Worm (Caenorhabditis elegans) whole organism, midembryonic: ENCODE data around the gene cpar-1.

Experiments
- T22C8.4 ChIP-seq: fragments of 200-800 bp; sonication (Bioruptor generic); IDR thresholded peaks from 2 replicates; pipeline ENCODE4 v1.3.6; 2022; ENCODE audit warnings: missing genetic modification characterization, missing compliant biosample characterization
- cog-1 ChIP-seq: sonication (generic microtip); optimal IDR thresholded peaks from 2 replicates; lab custom pipeline; 2016; ENCODE audit warnings: missing genetic modification characterization, missing compliant biosample characterization
- flt-1 ChIP-seq: fragments of 200-800 bp; sonication (Bioruptor generic); IDR thresholded peaks from 2 replicates; pipeline ENCODE4 v1.3.6; 2022; ENCODE audit warnings: missing genetic modification characterization, missing compliant biosample characterization
- klf-2 ChIP-seq: fragments of 200-800 bp; sonication (Bioruptor generic); conservative IDR thresholded peaks from 2 replicates; pipeline ENCODE4 v1.3.6; 2022; ENCODE audit warnings: missing genetic modification reagents, missing genetic modification characterization, missing compliant biosample characterization
- med-1 ChIP-seq: sonication (generic microtip); optimal IDR thresholded peaks from 2 replicates; lab custom pipeline; 2017; ENCODE audit warnings: missing genetic modification characterization, mild to moderate bottlenecking, missing compliant biosample characterization, antibody characterized with exemption, missing genetic modification reagents; ENCODE audit not compliant: insufficient read depth
- ref-1 ChIP-seq: fragments of 200-800 bp; sonication (Bioruptor generic); conservative IDR thresholded peaks from 2 replicates; pipeline ENCODE4 v1.3.6; 2022; ENCODE audit warnings: missing genetic modification reagents, missing genetic modification characterization, missing compliant biosample characterization
- tab-1 ChIP-seq: fragments of 200-800 bp; sonication (Bioruptor generic); IDR thresholded peaks from 2 replicates; pipeline ENCODE4 v1.3.6; 2022; ENCODE audit warnings: missing genetic modification characterization, missing compliant biosample characterization
- ztf-23 ChIP-seq: fragments of 200-800 bp; sonication (Bioruptor generic); IDR thresholded peaks from 2 replicates; pipeline ENCODE4 v1.3.6; 2022; ENCODE audit warnings: missing genetic modification reagents, missing genetic modification characterization, missing compliant biosample characterization
- ztf-29 ChIP-seq: fragments of 200-800 bp; sonication (Bioruptor generic); IDR thresholded peaks from 2 replicates; pipeline ENCODE4 v1.3.6; 2022; ENCODE audit warnings: missing genetic modification reagents, missing genetic modification characterization, missing compliant biosample characterization

DNA sequence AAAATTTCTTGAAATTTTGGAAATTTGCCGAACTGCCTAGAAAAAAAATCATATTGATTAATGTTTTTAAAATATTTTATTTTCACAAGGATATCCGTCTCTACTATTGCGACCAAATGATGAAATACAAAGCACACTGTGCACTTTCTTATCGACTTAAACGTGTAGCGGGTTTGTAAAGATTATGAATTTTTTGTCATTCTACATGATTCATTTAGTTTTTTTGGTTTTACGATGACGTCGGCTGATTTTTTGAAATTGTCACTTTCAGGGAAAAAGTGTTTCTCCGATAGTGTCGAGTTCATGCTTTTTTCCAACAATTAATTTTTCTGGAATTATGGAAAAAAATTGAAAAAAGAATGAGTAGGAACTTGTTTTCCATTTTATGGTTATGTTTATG lies 42.7 kb downstream of the cpar-1 start:
- TF ChIP-seq tab-1 (GFP tag; lab: Robert Waterston, UW) (no peak), T22C8.4 (GFP tag; lab: Robert Waterston, UW) (no peak), ref-1 (GFP tag; lab: Robert Waterston, UW) (no peak), flt-1 (no peak), ztf-23 (no peak), klf-2 (GFP tag; lab: Robert Waterston, UW) (no peak), ztf-29 (GFP tag; lab: Robert Waterston, UW) (no peak), med-1 (no peak), cog-1 (tag; lab: Kevin White, UChicago) (no peak)
